Worm (Caenorhabditis elegans): ENCODE results near the gene pfk-1.2.
A peak's percentile ranks its signal among the peaks of the same experiment; 100 is the strongest.

pfk-1.2 gene

ce11 chrV:9503152-9503817, 28.3 kb upstream of the pfk-1.2 start (continued):
- peak; percentile 74 for TF ChIP-seq die-1 (tag; optimal IDR thresholded peaks at IDR 0.05)
- peak; percentile 67 for TF ChIP-seq snpc-1.3 (tag; optimal IDR thresholded peaks at IDR 0.05; ENCODE audit: insufficient read depth)
- peak; percentile 94 for TF ChIP-seq Y56A3A.18 (GFP tag; IDR thresholded peaks at IDR 0.05)
- TF ChIP-seq ztf-26 (tag; optimal IDR thresholded peaks at IDR 0.05), result peak; percentile 70
- TF ChIP-seq lir-1 (GFP tag; conservative IDR thresholded peaks at IDR 0.05), result peak; percentile 70
- no peak for TF ChIP-seq F55B11.4 (tag; optimal IDR thresholded peaks at IDR 0.05; ENCODE audit: borderline replicate concordance, insufficient read depth)
- TF ChIP-seq ceh-40 (GFP tag; IDR thresholded peaks at IDR 0.05), result 0 out of 2 replicates have a peak, but pooled peaks have one; percentile 70
- peak; percentile 92 for TF ChIP-seq zim-3 (tag; optimal IDR thresholded peaks at IDR 0.05)
- 0 out of 2 replicates have a peak, but pooled peaks have one; percentile 11 for TF ChIP-seq F33H1.4 (GFP tag; IDR thresholded peaks at IDR 0.05)
- TF ChIP-seq hrde-1 (tag; optimal IDR thresholded peaks at IDR 0.05; ENCODE audit: borderline replicate concordance), result peak; percentile 13
- TF ChIP-seq repo-1 (tag; optimal IDR thresholded peaks at IDR 0.05), result peak; percentile 74
- peak; percentile 46 for TF ChIP-seq T26A5.8 (tag; optimal IDR thresholded peaks at IDR 0.05)
- peak; percentile 83; the same call in 1 of the 2 replicates for TF ChIP-seq cebp-2 (GFP tag; IDR thresholded peaks at IDR 0.05)
- TF ChIP-seq tbp1 (GFP tag; optimal IDR thresholded peaks at IDR 0.05), result peak; percentile 96
- TF ChIP-seq hlh-26 (GFP tag; conservative IDR thresholded peaks at IDR 0.05), result no peak
- peak; percentile 80 for TF ChIP-seq dox-1 (GFP tag; IDR thresholded peaks at IDR 0.05)
- TF ChIP-seq him-1 (tag; optimal IDR thresholded peaks at IDR 0.05), result peak; percentile 88
- no peak for TF ChIP-seq lin-54 (GFP tag; optimal IDR thresholded peaks at IDR 0.05)
- no peak for TF ChIP-seq pha-4 (tag; optimal IDR thresholded peaks at IDR 0.05)
- TF ChIP-seq ztf-3 (GFP tag; optimal IDR thresholded peaks at IDR 0.05), result peak; percentile 36
- TF ChIP-seq fkh-3 (tag; optimal IDR thresholded peaks at IDR 0.05), result peak; percentile 66
- TF ChIP-seq egl-18 (GFP tag; IDR thresholded peaks at IDR 0.05), result peak; percentile 83; the same call in 1 of the 2 replicates
- TF ChIP-seq hsf-1 (GFP tag; IDR thresholded peaks at IDR 0.05), result peak; percentile 61; the same call in 1 of the 2 replicates
- no peak for TF ChIP-seq ztf-28 (GFP tag; IDR thresholded peaks at IDR 0.05)
- TF ChIP-seq sea-2 (GFP tag; IDR thresholded peaks at IDR 0.05), result no peak
- TF ChIP-seq Y79H2A.3 (GFP tag; conservative IDR thresholded peaks at IDR 0.05), result no peak
- TF ChIP-seq Y95B8A.8 (GFP tag; IDR thresholded peaks at IDR 0.05), result no peak
- TF ChIP-seq let-607 (tag; optimal IDR thresholded peaks at IDR 0.05), result peak in 1 of 2 experiments; percentile 25
- TF ChIP-seq snpc-3.4 (tag; optimal IDR thresholded peaks at IDR 0.05), result peak; percentile 73
- no peak for TF ChIP-seq dpff-1 (tag; optimal IDR thresholded peaks at IDR 0.05)
- peak; percentile 67 for TF ChIP-seq madf-6 (GFP tag; IDR thresholded peaks at IDR 0.05)
- TF ChIP-seq lsy-27 (tag; optimal IDR thresholded peaks at IDR 0.05; ENCODE audit: borderline replicate concordance, insufficient read depth), result peak; percentile 12
- no peak for TF ChIP-seq F10E7.11 (tag; optimal IDR thresholded peaks at IDR 0.05)
- peak; percentile 42 for TF ChIP-seq D2030.7 (GFP tag; IDR thresholded peaks at IDR 0.05)
- no peak for TF ChIP-seq mel-28 (tag; optimal IDR thresholded peaks at IDR 0.05; ENCODE audit: borderline replicate concordance)
- TF ChIP-seq aptf-3 (GFP tag; IDR thresholded peaks at IDR 0.05), result 0 out of 2 replicates have a peak, but pooled peaks have one; percentile 77
- no peak for TF ChIP-seq F57A8.1 (GFP tag; optimal IDR thresholded peaks at IDR 0.05)
- TF ChIP-seq egl-44 (GFP tag; IDR thresholded peaks at IDR 0.05), result peak; percentile 90
- no peak for TF ChIP-seq Y53F4B.3 (GFP tag; IDR thresholded peaks at IDR 0.05)
- TF ChIP-seq ama-1 (optimal IDR thresholded peaks at IDR 0.05), result no peak
- peak in 1 of 2 experiments; percentile 85 for TF ChIP-seq ama-1 (GFP tag; optimal IDR thresholded peaks at IDR 0.05)
- TF ChIP-seq ets-4 (GFP tag; optimal IDR thresholded peaks at IDR 0.05), result peak; percentile 35
- TF ChIP-seq K12H6.12 (tag; optimal IDR thresholded peaks at IDR 0.05), result peak; percentile 45
- TF ChIP-seq snpc-1.1 (tag; optimal IDR thresholded peaks at IDR 0.05; ENCODE audit: insufficient read depth), result peak; percentile 88
- peak in 1 of 3 experiments; percentile 53 for TF ChIP-seq lin-35 (GFP tag; optimal IDR thresholded peaks at IDR 0.05)
- TF ChIP-seq lsl-1 (GFP tag; optimal IDR thresholded peaks at IDR 0.05), result peak; percentile 16
